Worm (Caenorhabditis elegans) whole organism, young adult: ENCODE measurements around the gene flp-23.

Experiments used
- C06A6.2 ChIP-seq: fragments of 200-800 bp; sonication (Bioruptor generic); conservative IDR thresholded peaks from 2 replicates; pipeline ENCODE4 v1.3.6; 2022; ENCODE audit warnings: missing genetic modification characterization, missing compliant biosample characterization
- C17E4.6 ChIP-seq: fragments of 200-800 bp; sonication (Bioruptor generic); IDR thresholded peaks from 2 replicates; pipeline ENCODE4 v1.3.6; 2022; ENCODE audit warnings: missing genetic modification reagents, missing genetic modification characterization, missing compliant biosample characterization
- F33H1.4 ChIP-seq: fragments of 200-800 bp; sonication (Bioruptor generic); IDR thresholded peaks from 2 replicates; pipeline ENCODE4 v1.3.6; 2022; ENCODE audit warnings: missing genetic modification reagents, missing genetic modification characterization, missing compliant biosample characterization
- K12H6.12 ChIP-seq: fragments of 200-800 bp; sonication (Bioruptor generic); optimal IDR thresholded peaks from 2 replicates; lab custom pipeline; 2018; ENCODE audit warnings: mild to moderate bottlenecking, missing genetic modification characterization, missing compliant biosample characterization
- Y95B8A.8 ChIP-seq: fragments of 200-800 bp; sonication (Bioruptor generic); IDR thresholded peaks from 2 replicates; pipeline ENCODE4 v1.3.6; 2022; ENCODE audit warnings: missing genetic modification reagents, missing genetic modification characterization, missing compliant biosample characterization
- aptf-3 ChIP-seq: fragments of 200-800 bp; sonication (Bioruptor generic); IDR thresholded peaks from 2 replicates; pipeline ENCODE4 v1.3.6; 2022; ENCODE audit warnings: missing genetic modification characterization, missing compliant biosample characterization
- atf-7 ChIP-seq: sonication (generic microtip); optimal IDR thresholded peaks from 2 replicates; lab custom pipeline; 2017; ENCODE audit warnings: mild to moderate bottlenecking, missing genetic modification characterization, missing compliant biosample characterization
- attf-6 ChIP-seq: fragments of 200-800 bp; sonication (Bioruptor generic); IDR thresholded peaks from 2 replicates; pipeline ENCODE4 v1.3.6; 2022; ENCODE audit warnings: missing genetic modification reagents, missing genetic modification characterization, missing compliant biosample characterization
- bed-1 ChIP-seq: fragments of 200-800 bp; sonication (Bioruptor generic); IDR thresholded peaks from 2 replicates; pipeline ENCODE4 v1.3.6; 2022; ENCODE audit warnings: missing genetic modification reagents, missing genetic modification characterization, missing compliant biosample characterization
- bed-2 ChIP-seq: fragments of 200-800 bp; sonication (Bioruptor generic); IDR thresholded peaks from 2 replicates; pipeline ENCODE4 v1.3.6; 2022; ENCODE audit warnings: missing genetic modification reagents, missing genetic modification characterization, missing compliant biosample characterization
- ceh-100 ChIP-seq: fragments of 200-800 bp; sonication (Bioruptor generic); IDR thresholded peaks from 2 replicates; pipeline ENCODE4 v1.3.6; 2022; ENCODE audit warnings: missing genetic modification reagents, missing genetic modification characterization, missing compliant biosample characterization
- ceh-58 ChIP-seq: fragments of 200-800 bp; sonication (Bioruptor generic); IDR thresholded peaks from 2 replicates; pipeline ENCODE4 v1.3.6; 2022; ENCODE audit warnings: missing genetic modification characterization, missing compliant biosample characterization
- chd-7 ChIP-seq: sonication (generic microtip); optimal IDR thresholded peaks from 2 replicates; lab custom pipeline; 2016; ENCODE audit warnings: mild to moderate bottlenecking, missing genetic modification characterization, moderate library complexity, missing compliant biosample characterization
- dox-1 ChIP-seq: fragments of 200-800 bp; sonication (Bioruptor generic); IDR thresholded peaks from 2 replicates; pipeline ENCODE4 v1.3.6; 2022; ENCODE audit warnings: missing genetic modification reagents, missing genetic modification characterization, missing compliant biosample characterization
- ekl-4 ChIP-seq: fragments of 200-800 bp; sonication (Bioruptor generic); IDR thresholded peaks from 2 replicates; pipeline ENCODE4 v1.3.6; 2022; ENCODE audit warnings: missing genetic modification reagents, missing genetic modification characterization, missing compliant biosample characterization
- him-1 ChIP-seq: sonication (generic microtip); optimal IDR thresholded peaks from 2 replicates; lab custom pipeline; 2016; ENCODE audit warnings: missing genotype, missing genetic modification reagents, missing genetic modification characterization, missing compliant biosample characterization
- hlh-12 ChIP-seq: sonication (generic microtip); optimal IDR thresholded peaks from 2 replicates; lab custom pipeline; 2016; ENCODE audit warnings: missing genetic modification characterization, missing compliant biosample characterization
- hlh-26 ChIP-seq: fragments of 200-800 bp; sonication (Bioruptor generic); conservative IDR thresholded peaks from 2 replicates; pipeline ENCODE4 v1.3.6; 2022; ENCODE audit warnings: missing genetic modification reagents, missing genetic modification characterization, missing compliant biosample characterization
- hmg-1.2 ChIP-seq: fragments of 200-800 bp; sonication (Bioruptor generic); IDR thresholded peaks from 2 replicates; pipeline ENCODE4 v1.3.6; 2022; ENCODE audit warnings: missing genetic modification reagents, missing genetic modification characterization, missing compliant biosample characterization
- lag-1 ChIP-seq: fragments of 200-800 bp; sonication (Bioruptor generic); IDR thresholded peaks from 2 replicates; pipeline ENCODE4 v1.3.6; 2022; ENCODE audit warnings: missing genetic modification reagents, missing genetic modification characterization, missing compliant biosample characterization
- let-526 ChIP-seq: fragments of 200-800 bp; sonication (Bioruptor generic); IDR thresholded peaks from 2 replicates; pipeline ENCODE4 v1.3.6; 2022; ENCODE audit warnings: missing genetic modification reagents, missing genetic modification characterization, missing compliant biosample characterization
- lin-40 ChIP-seq: sonication (generic microtip); optimal IDR thresholded peaks from 2 replicates; lab custom pipeline; 2016; ENCODE audit warnings: missing genetic modification characterization, mild to moderate bottlenecking, missing compliant biosample characterization, missing genotype, missing genetic modification reagents
- lir-1 ChIP-seq: fragments of 200-800 bp; sonication (Bioruptor generic); conservative IDR thresholded peaks from 2 replicates; pipeline ENCODE4 v1.3.6; 2022; ENCODE audit warnings: missing genetic modification reagents, missing genetic modification characterization, missing compliant biosample characterization
- lsl-1 ChIP-seq: fragments of 200-800 bp; sonication (Bioruptor generic); optimal IDR thresholded peaks from 2 replicates; lab custom pipeline; 2018; ENCODE audit warnings: mild to moderate bottlenecking, missing genetic modification characterization, moderate library complexity, missing compliant biosample characterization
- lsy-27 ChIP-seq: sonication (generic microtip); optimal IDR thresholded peaks from 2 replicates; lab custom pipeline; 2017; ENCODE audit warnings: missing genetic modification characterization, mild to moderate bottlenecking, missing compliant biosample characterization, antibody characterized with exemption, missing genotype, borderline replicate concordance; ENCODE audit not compliant: insufficient read depth
- madf-6 ChIP-seq: fragments of 200-800 bp; sonication (Bioruptor generic); IDR thresholded peaks from 2 replicates; pipeline ENCODE4 v1.3.6; 2022; ENCODE audit warnings: missing genetic modification reagents, missing genetic modification characterization, missing compliant biosample characterization
- madf-8 ChIP-seq: fragments of 200-800 bp; sonication (Bioruptor generic); conservative IDR thresholded peaks from 2 replicates; pipeline ENCODE4 v1.3.6; 2022; ENCODE audit warnings: missing genetic modification reagents, missing genetic modification characterization, missing compliant biosample characterization
- mcd-1 ChIP-seq: fragments of 200-800 bp; sonication (Bioruptor generic); IDR thresholded peaks from 2 replicates; pipeline ENCODE4 v1.3.6; 2022; ENCODE audit warnings: missing genetic modification reagents, missing genetic modification characterization, missing compliant biosample characterization
- nfya-1 ChIP-seq: sonication (generic microtip); optimal IDR thresholded peaks from 2 replicates; lab custom pipeline; 2017; ENCODE audit warnings: antibody characterized with exemption, missing compliant biosample characterization, missing genetic modification characterization, borderline replicate concordance; ENCODE audit not compliant: insufficient read depth
- nhr-179 ChIP-seq: sonication (generic microtip); optimal IDR thresholded peaks from 2 replicates; lab custom pipeline; 2016; ENCODE audit warnings: mild to moderate bottlenecking, missing genetic modification characterization, missing compliant biosample characterization
- nhr-27 ChIP-seq: fragments of 200-800 bp; sonication (Bioruptor generic); optimal IDR thresholded peaks from 2 replicates; lab custom pipeline; 2018; ENCODE audit warnings: mild to moderate bottlenecking, missing genetic modification characterization, moderate library complexity, missing compliant biosample characterization
- nhr-80 ChIP-seq: sonication (generic microtip); optimal IDR thresholded peaks from 2 replicates; lab custom pipeline; 2016; ENCODE audit warnings: missing genetic modification characterization, missing compliant biosample characterization
- nhr-90 ChIP-seq: sonication (generic microtip); optimal IDR thresholded peaks from 2 replicates; lab custom pipeline; 2016; ENCODE audit warnings: missing genotype, mild to moderate bottlenecking, missing genetic modification characterization, missing compliant biosample characterization
- rpc-1 ChIP-seq, 2 experiments: fragments of 150-350 bp in 1 of 2; sonication (generic microtip) in 1 of 2; optimal IDR thresholded peaks; 2 replicates each; lab custom pipeline; 2014 to 2018; ENCODE audit warnings: missing biosample characterization in 1 of 2, missing genetic modification characterization in 1 of 2, missing genetic modification reagents in 1 of 2, missing genotype in 1 of 2
- sea-2 ChIP-seq: fragments of 200-800 bp; sonication (Bioruptor generic); IDR thresholded peaks from 2 replicates; pipeline ENCODE4 v1.3.6; 2022; ENCODE audit warnings: missing genetic modification characterization, missing compliant biosample characterization
- snpc-1.1 ChIP-seq: sonication (generic microtip); optimal IDR thresholded peaks from 2 replicates; lab custom pipeline; 2017; ENCODE audit warnings: missing genetic modification characterization, mild to moderate bottlenecking, missing compliant biosample characterization, antibody characterized with exemption, moderate library complexity, missing genotype, missing genetic modification reagents; ENCODE audit not compliant: insufficient read depth
- snpc-1.3 ChIP-seq: sonication (generic microtip); optimal IDR thresholded peaks from 2 replicates; lab custom pipeline; 2017; ENCODE audit warnings: missing genetic modification characterization, mild to moderate bottlenecking, missing compliant biosample characterization, antibody characterized with exemption, moderate library complexity, missing genotype, missing genetic modification reagents; ENCODE audit not compliant: insufficient read depth
- snpc-4 ChIP-seq, 5 experiments: fragments of 150-350 bp in 1 of 5; sonication (generic microtip) in 4 of 5; optimal IDR thresholded peaks; 2 replicates each; lab custom pipeline; 2014 to 2018; ENCODE audit warnings: missing genetic modification characterization in 5 of 5, missing biosample characterization in 3 of 5, antibody characterized with exemption in 2 of 5, mild to moderate bottlenecking in 2 of 5, missing compliant biosample characterization in 2 of 5, missing genotype in 2 of 5, moderate library complexity in 2 of 5, missing genetic modification reagents in 1 of 5
- sptf-2 ChIP-seq: fragments of 200-800 bp; sonication (Bioruptor generic); optimal IDR thresholded peaks from 2 replicates; lab custom pipeline; 2018; ENCODE audit warnings: mild to moderate bottlenecking, missing genetic modification characterization, missing compliant biosample characterization
- ztf-6 ChIP-seq: fragments of 200-800 bp; sonication (Bioruptor generic); IDR thresholded peaks from 2 replicates; pipeline ENCODE4 v1.3.6; 2022; ENCODE audit warnings: missing genetic modification reagents, missing genetic modification characterization, missing compliant biosample characterization

The flp-23 gene

ce11 chrIII:8683679-8684263 lies 33.2 kb downstream of the flp-23 start, which contains the start of gene fli-1 (continued):
- TF ChIP-seq attf-6 (GFP tag; lab: Robert Waterston, UW) (no peak), ekl-4 (no peak; the same call in 1 of the 2 replicates), nhr-179 (tag; lab: Kevin White, UChicago) (no peak), snpc-4 (GFP tag; optimal IDR thresholded peaks at IDR 0.05; lab: Kevin White, UChicago) (no peak), snpc-4 (tag; optimal IDR thresholded peaks at IDR 0.05; lab: Kevin White, UChicago) (peak in 1 of 4 experiments; percentile 21), lir-1 (GFP tag; lab: Robert Waterston, UW) (peak; percentile 64; the same call in 1 of the 2 replicates), lsl-1 (GFP tag; lab: Kevin White, UChicago) (peak; percentile 74), lin-40 (tag; lab: Kevin White, UChicago) (no peak), sea-2 (GFP tag; lab: Robert Waterston, UW) (no peak), nhr-90 (tag; lab: Kevin White, UChicago) (no peak)

ce11 chrIII:8684421-8684820 lies 33.9 kb downstream of the flp-23 start, which contains the start of gene anmt-1:
anmt-1 (plus strand) TSS chrIII:8684808.
- TF ChIP-seq chd-7 (tag; lab: Kevin White, UChicago) (no peak), hmg-1.2 (GFP tag; lab: Robert Waterston, UW) (peak; percentile 35; the same call in 1 of the 2 replicates)
- TF ChIP-seq, all 124 proteins: peak for 1

ce11 chrIII:8685590-8686240 lies 35.1 kb downstream of the flp-23 start:
- TF ChIP-seq snpc-1.1 (tag; lab: Kevin White, UChicago) (no peak), aptf-3 (no peak), C17E4.6 (GFP tag; lab: Robert Waterston, UW) (no peak), madf-8 (GFP tag; lab: Robert Waterston, UW) (no peak), atf-7 (peak; percentile 70), ztf-6 (GFP tag; lab: Robert Waterston, UW) (no peak), rpc-1 (optimal IDR thresholded peaks at IDR 0.05; lab: Kevin White, UChicago) (no peak), rpc-1 (tag; optimal IDR thresholded peaks at IDR 0.05; lab: Kevin White, UChicago) (no peak), him-1 (tag; lab: Kevin White, UChicago) (no peak), bed-1 (GFP tag; lab: Robert Waterston, UW) (no peak), nfya-1 (no peak), snpc-1.3 (no peak), madf-6 (GFP tag; lab: Robert Waterston, UW) (peak; percentile 63), lsl-1 (GFP tag; lab: Kevin White, UChicago) (no peak), nhr-80 (no peak), nhr-90 (tag; lab: Kevin White, UChicago) (no peak), Y95B8A.8 (GFP tag; lab: Robert Waterston, UW) (no peak), hlh-12 (no peak), lsy-27 (tag; lab: Kevin White, UChicago) (no peak), nhr-27 (tag; lab: Kevin White, UChicago) (peak; percentile 56), ceh-58 (no peak), bed-2 (GFP tag; lab: Robert Waterston, UW) (no peak), C06A6.2 (GFP tag; lab: Robert Waterston, UW) (no peak), dox-1 (no peak), lir-1 (GFP tag; lab: Robert Waterston, UW) (no peak), K12H6.12 (tag; lab: Kevin White, UChicago) (no peak), F33H1.4 (no peak; the same call in 1 of the 2 replicates), ceh-100 (0 out of 2 replicates have a peak, but pooled peaks have one; percentile 23), hlh-26 (no peak), lag-1 (no peak), sptf-2 (GFP tag; lab: Kevin White, UChicago) (no peak), let-526 (GFP tag; lab: Robert Waterston, UW) (0 out of 2 replicates have a peak, but pooled peaks have one; percentile 24), snpc-4 (GFP tag; optimal IDR thresholded peaks at IDR 0.05; lab: Kevin White, UChicago) (no peak), snpc-4 (tag; optimal IDR thresholded peaks at IDR 0.05; lab: Kevin White, UChicago) (no peak), mcd-1 (GFP tag; lab: Robert Waterston, UW) (peak; percentile 12; the same call in 1 of the 2 replicates)
